Worm (Caenorhabditis elegans) whole organism, young adult: ENCODE results near the gene coq-2.

Experiments
- C17E4.6 ChIP-seq: fragments of 200-800 bp; sonication (Bioruptor generic); IDR thresholded peaks from 2 replicates; pipeline ENCODE4 v1.3.6; 2022; ENCODE audit warnings: missing genetic modification reagents, missing genetic modification characterization, missing compliant biosample characterization
- Y53F4B.3 ChIP-seq: fragments of 200-800 bp; sonication (Bioruptor generic); IDR thresholded peaks from 2 replicates; pipeline ENCODE4 v1.3.6; 2022; ENCODE audit warnings: missing genetic modification reagents, missing genetic modification characterization, missing compliant biosample characterization
- Y79H2A.3 ChIP-seq: fragments of 200-800 bp; sonication (Bioruptor generic); conservative IDR thresholded peaks from 2 replicates; pipeline ENCODE4 v1.3.6; 2022; ENCODE audit warnings: missing genetic modification reagents, missing genetic modification characterization, missing compliant biosample characterization
- ama-1 ChIP-seq, 3 experiments: fragments of 150-350 bp in 1 of 3; sonication (generic microtip) in 2 of 3; optimal IDR thresholded peaks; 2 replicates each; lab custom pipeline; 2014 to 2018; ENCODE audit warnings: missing biosample characterization in 2 of 3, missing genetic modification characterization in 2 of 3, missing genetic modification reagents in 2 of 3
- ceh-40 ChIP-seq: fragments of 200-800 bp; sonication (Bioruptor generic); IDR thresholded peaks from 2 replicates; pipeline ENCODE4 v1.3.6; 2022; ENCODE audit warnings: missing genetic modification characterization, missing compliant biosample characterization
- egrh-3 ChIP-seq: fragments of 200-800 bp; sonication (Bioruptor generic); IDR thresholded peaks from 2 replicates; pipeline ENCODE4 v1.3.6; 2022; ENCODE audit warnings: missing genetic modification reagents, missing genetic modification characterization, missing compliant biosample characterization
- nfya-1 ChIP-seq: sonication (generic microtip); optimal IDR thresholded peaks from 2 replicates; lab custom pipeline; 2017; ENCODE audit warnings: antibody characterized with exemption, missing compliant biosample characterization, missing genetic modification characterization, borderline replicate concordance; ENCODE audit not compliant: insufficient read depth
- snpc-4 ChIP-seq, 5 experiments: fragments of 150-350 bp in 1 of 5; sonication (generic microtip) in 4 of 5; optimal IDR thresholded peaks; 2 replicates each; lab custom pipeline; 2014 to 2018; ENCODE audit warnings: missing genetic modification characterization in 5 of 5, missing biosample characterization in 3 of 5, antibody characterized with exemption in 2 of 5, mild to moderate bottlenecking in 2 of 5, missing compliant biosample characterization in 2 of 5, missing genotype in 2 of 5, moderate library complexity in 2 of 5, missing genetic modification reagents in 1 of 5
- unc-130 ChIP-seq: sonication (generic microtip); optimal IDR thresholded peaks from 2 replicates; lab custom pipeline; 2016; ENCODE audit warnings: missing genetic modification reagents, missing genetic modification characterization, missing compliant biosample characterization
- unc-62 ChIP-seq: fragments of 150-350 bp; optimal IDR thresholded peaks from 2 replicates; lab custom pipeline; 2014; ENCODE audit warnings: missing biosample characterization, missing genetic modification reagents, missing genetic modification characterization
- ztf-28 ChIP-seq: fragments of 200-800 bp; sonication (Bioruptor generic); IDR thresholded peaks from 2 replicates; pipeline ENCODE4 v1.3.6; 2022; ENCODE audit warnings: missing genetic modification reagents, missing genetic modification characterization, missing compliant biosample characterization
- ztf-3 ChIP-seq: fragments of 200-800 bp; sonication (Bioruptor generic); optimal IDR thresholded peaks from 2 replicates; lab custom pipeline; 2018; ENCODE audit warnings: mild to moderate bottlenecking, missing genetic modification characterization, missing compliant biosample characterization

DNA sequence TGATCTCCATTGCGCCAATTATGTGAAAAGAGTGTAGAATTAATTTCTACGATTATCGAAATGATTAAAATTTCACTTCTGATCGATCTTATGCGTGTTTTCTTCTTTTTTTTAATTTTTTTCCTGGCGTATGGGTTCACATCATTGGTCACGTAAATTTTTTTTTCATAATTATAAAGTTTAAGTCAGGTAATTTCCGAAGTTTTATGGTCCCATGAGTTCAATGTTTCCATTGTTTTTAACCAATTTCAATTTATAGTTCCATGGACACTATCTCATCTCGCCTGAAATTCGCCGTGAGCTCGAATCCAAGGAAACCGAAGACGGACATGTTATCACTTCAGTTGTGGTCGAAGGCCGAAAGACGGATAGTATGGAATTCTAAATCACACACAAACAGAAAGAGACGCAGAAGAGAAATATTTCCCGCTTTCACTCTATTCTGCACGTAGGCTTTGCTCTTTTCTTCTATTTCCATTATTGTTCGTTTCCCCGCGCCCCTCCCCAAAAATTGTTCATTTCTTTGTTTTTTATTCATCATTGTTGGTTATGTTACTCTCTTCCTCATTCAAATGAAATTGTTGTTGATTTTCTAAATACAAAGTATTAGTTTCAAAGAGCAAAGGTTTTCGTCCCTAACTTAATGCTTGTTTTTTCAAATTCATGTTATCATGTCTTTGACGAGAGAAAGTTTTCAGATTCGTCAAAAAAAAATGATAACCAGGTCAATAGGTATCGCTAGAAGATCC lies at the start of gene coq-2, which contains the start of gene F57B9.8:
- TF ChIP-seq snpc-4 (GFP tag; optimal IDR thresholded peaks at IDR 0.05; lab: Kevin White, UChicago) = no peak
- no peak for TF ChIP-seq snpc-4 (tag; optimal IDR thresholded peaks at IDR 0.05; lab: Kevin White, UChicago)
- TF ChIP-seq ama-1 (optimal IDR thresholded peaks at IDR 0.05; lab: Kevin White, UChicago) = no peak
- no peak for TF ChIP-seq ama-1 (GFP tag; optimal IDR thresholded peaks at IDR 0.05; lab: Kevin White, UChicago)
- TF ChIP-seq ceh-40 (GFP tag; lab: Robert Waterston, UW) = no peak
- no peak for TF ChIP-seq unc-130 (GFP tag; lab: Kevin White, UChicago)
- TF ChIP-seq egrh-3 (GFP tag; lab: Robert Waterston, UW) = no peak
- no peak for TF ChIP-seq unc-62
- TF ChIP-seq C17E4.6 (GFP tag; lab: Robert Waterston, UW) = no peak
- TF ChIP-seq Y79H2A.3 (GFP tag; lab: Robert Waterston, UW) = no peak
- no peak for TF ChIP-seq Y53F4B.3 (GFP tag; lab: Robert Waterston, UW)
- no peak for TF ChIP-seq ztf-3
- no peak for TF ChIP-seq ztf-28
- TF ChIP-seq nfya-1 (tag; lab: Kevin White, UChicago) = no peak
